Worm (Caenorhabditis elegans) whole organism, L4/young adult: Measurements from ENCODE around the gene srw-101.

Experiments used
- W03F9.2 ChIP-seq: fragments of 150-350 bp; optimal IDR thresholded peaks from 2 replicates; lab custom pipeline; 2014; ENCODE audit warnings: missing biosample characterization, missing genetic modification characterization
- dao-5 ChIP-seq: sonication (generic microtip); optimal IDR thresholded peaks from 2 replicates; lab custom pipeline; 2016; ENCODE audit warnings: missing genotype, missing genetic modification characterization, moderate library complexity, missing compliant biosample characterization
- him-1 ChIP-seq: sonication (generic microtip); optimal IDR thresholded peaks from 2 replicates; lab custom pipeline; 2016; ENCODE audit warnings: missing genotype, missing genetic modification reagents, missing genetic modification characterization, missing compliant biosample characterization

DNA sequence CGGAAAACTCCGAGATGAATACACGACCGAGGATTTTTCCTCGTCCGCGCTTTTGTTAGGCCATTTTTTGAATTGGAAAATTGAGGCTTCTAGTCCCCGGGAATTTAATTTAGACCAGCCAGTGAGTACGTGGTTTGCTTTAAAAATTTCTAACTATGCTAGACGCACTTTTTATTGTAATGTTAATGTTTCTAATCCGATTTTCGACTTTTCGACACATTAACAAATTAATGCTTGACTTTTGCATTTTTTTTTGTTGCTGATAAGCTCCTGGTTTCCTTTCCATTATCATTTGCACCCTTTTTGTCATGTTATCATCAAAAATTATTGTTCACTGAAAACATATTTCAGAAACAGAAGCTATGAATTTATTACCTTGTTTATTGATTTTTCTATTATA lies 34.8 kb downstream of the srw-101 start, which contains the start of gene clec-204:
- TF ChIP-seq dao-5 (tag; lab: Kevin White, UChicago) (no peak), him-1 (tag; lab: Kevin White, UChicago) (no peak), W03F9.2 (tag; lab: Kevin White, UChicago) (no peak)
